Worm (Caenorhabditis elegans): ENCODE data around the gene rgs-6.

- TF ChIP-seq nfya-1 (tag; optimal IDR thresholded peaks at IDR 0.05) = no peak
- TF ChIP-seq unc-55 (GFP tag; optimal IDR thresholded peaks at IDR 0.05) = no peak
- TF ChIP-seq fkh-6 (tag; optimal IDR thresholded peaks at IDR 0.05) = no peak
- TF ChIP-seq pqm-1 (tag; optimal IDR thresholded peaks at IDR 0.05) = no peak
- no peak for TF ChIP-seq ceh-31 (tag; optimal IDR thresholded peaks at IDR 0.05)
- no peak for TF ChIP-seq F13H6.1 (tag; optimal IDR thresholded peaks at IDR 0.05)
- no peak for TF ChIP-seq pag-3 (tag; optimal IDR thresholded peaks at IDR 0.05; ENCODE audit: borderline replicate concordance)
- no peak for TF ChIP-seq pat-9 (tag; optimal IDR thresholded peaks at IDR 0.05)
Observed at ce11 chrX:5715831-5716364, 17.7 kb downstream of the rgs-6 start.
